Fruit fly (Drosophila melanogaster) whole organism, adult: Measurements from ENCODE around the gene CLIP-190.

Experiments
- CG11617 ChIP-seq: fragments of 200-800 bp; sonication (Bioruptor generic); optimal IDR thresholded peaks from 2 replicates; lab custom pipeline; 2017; ENCODE audit warnings: mild to moderate bottlenecking, missing biosample characterization, missing genetic modification reagents, missing genetic modification characterization
- CG12768 ChIP-seq: fragments of 200-800 bp; sonication (Bioruptor generic); optimal IDR thresholded peaks from 2 replicates; lab custom pipeline; 2017; ENCODE audit warnings: missing biosample characterization, missing genetic modification characterization, mild to moderate bottlenecking, moderate library complexity, missing genetic modification reagents
- CG33017 ChIP-seq: fragments of 200-800 bp; sonication (Bioruptor generic); optimal IDR thresholded peaks from 2 replicates; lab custom pipeline; 2018; ENCODE audit warnings: missing biosample characterization, mild to moderate bottlenecking, missing genetic modification characterization, moderate library complexity
- CG5204 ChIP-seq: fragments of 200-800 bp; sonication (Bioruptor generic); optimal IDR thresholded peaks from 2 replicates; lab custom pipeline; 2016; ENCODE audit warnings: missing biosample characterization, missing genetic modification characterization
- CG7045 ChIP-seq: fragments of 200-800 bp; sonication (Bioruptor generic); optimal IDR thresholded peaks from 2 replicates; lab custom pipeline; 2017; ENCODE audit warnings: missing biosample characterization, mild to moderate bottlenecking, missing genetic modification characterization
- Clk ChIP-seq: fragments of 200-800 bp; sonication (Bioruptor generic); optimal IDR thresholded peaks from 2 replicates; lab custom pipeline; 2017; ENCODE audit warnings: missing biosample characterization, missing genetic modification characterization
- Hr96 ChIP-seq: fragments of 200-800 bp; sonication (Bioruptor generic); optimal IDR thresholded peaks from 2 replicates; lab custom pipeline; 2016; ENCODE audit warnings: missing biosample characterization, missing genetic modification characterization
- Mnt ChIP-seq: fragments of 200-800 bp; sonication (Bioruptor generic); optimal IDR thresholded peaks from 2 replicates; lab custom pipeline; 2016; ENCODE audit warnings: missing biosample characterization, mild to moderate bottlenecking, missing genetic modification characterization
- cnc ChIP-seq, 2 experiments: fragments of >200 bp; optimal IDR thresholded peaks; 2 replicates each; lab custom pipeline; 2017
- kay ChIP-seq: fragments of 200-800 bp; sonication (Bioruptor generic); peaks from one replicate; lab custom pipeline; 2016; ENCODE audit warnings: missing biosample characterization, missing genetic modification characterization, borderline replicate concordance
- tj ChIP-seq: fragments of 200-800 bp; sonication (Bioruptor generic); optimal IDR thresholded peaks from 3 replicates; lab custom pipeline; 2017; ENCODE audit warnings: missing biosample characterization, mild to moderate bottlenecking, missing genetic modification characterization, moderate library complexity
- toe ChIP-seq: fragments of 200-800 bp; sonication (Bioruptor generic); optimal IDR thresholded peaks from 2 replicates; lab custom pipeline; 2016; ENCODE audit warnings: missing biosample characterization, missing genetic modification characterization

DNA sequence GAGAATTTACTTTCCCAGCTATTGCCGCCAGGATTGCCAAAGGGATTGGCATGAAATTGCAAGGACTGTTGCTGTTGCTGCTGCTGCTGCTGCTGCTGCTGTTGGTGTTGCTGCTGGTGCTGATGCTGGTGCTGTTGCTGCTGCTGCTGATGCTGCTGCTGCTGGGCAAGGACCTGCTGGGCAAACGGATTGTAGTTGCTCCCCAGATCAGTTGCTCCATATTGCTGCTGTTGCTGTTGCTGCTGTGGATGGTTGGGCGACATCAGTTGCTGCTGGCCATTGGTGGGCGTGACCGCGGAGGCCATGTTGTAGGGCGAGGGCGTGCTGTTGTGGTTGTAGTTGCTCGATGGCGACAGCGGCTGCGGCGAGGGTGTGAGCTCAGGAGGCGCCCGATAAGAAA is 53.1 kb downstream of the CLIP-190 start:
- no peak for TF ChIP-seq Clk (GFP tag; lab: Kevin White, UChicago)
- no peak for TF ChIP-seq kay (GFP tag; lab: Kevin White, UChicago)
- no peak for TF ChIP-seq CG12768 (GFP tag; lab: Kevin White, UChicago)
- TF ChIP-seq Hr96 (GFP tag; lab: Kevin White, UChicago), result no peak
- TF ChIP-seq CG11617, result no peak
- no peak for TF ChIP-seq toe (GFP tag; lab: Kevin White, UChicago)
- TF ChIP-seq CG5204, result no peak
- TF ChIP-seq cnc (optimal IDR thresholded peaks at IDR 0.05; lab: Kevin White, UChicago), result no peak
- no peak for TF ChIP-seq Mnt
- TF ChIP-seq tj (GFP tag; lab: Kevin White, UChicago), result no peak
- no peak for TF ChIP-seq CG7045 (GFP tag; lab: Kevin White, UChicago)
- no peak for TF ChIP-seq CG33017 (tag; lab: Kevin White, UChicago)
